Worm (Caenorhabditis elegans) whole organism, young adult: ENCODE data around the gene ZK1010.10.

Source experiments
- B0019.2 ChIP-seq: fragments of 200-800 bp; sonication (Bioruptor generic); conservative IDR thresholded peaks from 2 replicates; pipeline ENCODE4 v1.3.6; 2022; ENCODE audit warnings: missing genetic modification reagents, missing genetic modification characterization, missing compliant biosample characterization
- B0035.1 ChIP-seq: sonication (generic microtip); optimal IDR thresholded peaks from 2 replicates; lab custom pipeline; 2016; ENCODE audit warnings: missing genetic modification characterization, mild to moderate bottlenecking, missing compliant biosample characterization, missing genotype, missing genetic modification reagents
- B0261.1 ChIP-seq: sonication (generic microtip); optimal IDR thresholded peaks from 2 replicates; lab custom pipeline; 2016; ENCODE audit warnings: mild to moderate bottlenecking, missing genetic modification characterization, moderate library complexity, missing compliant biosample characterization
- B0336.3 ChIP-seq: fragments of 200-800 bp; sonication (Bioruptor generic); IDR thresholded peaks from 2 replicates; pipeline ENCODE4 v1.3.6; 2022; ENCODE audit warnings: missing genetic modification characterization, missing compliant biosample characterization
- C06A6.2 ChIP-seq: fragments of 200-800 bp; sonication (Bioruptor generic); conservative IDR thresholded peaks from 2 replicates; pipeline ENCODE4 v1.3.6; 2022; ENCODE audit warnings: missing genetic modification characterization, missing compliant biosample characterization
- F22D6.2 ChIP-seq: sonication (generic microtip); optimal IDR thresholded peaks from 2 replicates; lab custom pipeline; 2016; ENCODE audit warnings: mild to moderate bottlenecking, missing genetic modification characterization, missing compliant biosample characterization
- F23B12.7 ChIP-seq: sonication (generic microtip); optimal IDR thresholded peaks from 2 replicates; lab custom pipeline; 2017; ENCODE audit warnings: missing genetic modification characterization, mild to moderate bottlenecking, missing compliant biosample characterization, antibody characterized with exemption, moderate library complexity; ENCODE audit not compliant: insufficient read depth
- F49E8.2 ChIP-seq: sonication (generic microtip); optimal IDR thresholded peaks from 3 replicates; lab custom pipeline; 2017; ENCODE audit warnings: missing genetic modification characterization, mild to moderate bottlenecking, missing compliant biosample characterization, antibody characterized with exemption, moderate library complexity; ENCODE audit not compliant: insufficient read depth
- F52B5.7 ChIP-seq: sonication (generic microtip); optimal IDR thresholded peaks from 2 replicates; lab custom pipeline; 2016; ENCODE audit warnings: mild to moderate bottlenecking, missing genetic modification characterization, missing compliant biosample characterization
- K11D2.4 ChIP-seq: fragments of 200-800 bp; sonication (Bioruptor generic); IDR thresholded peaks from 2 replicates; pipeline ENCODE4 v1.3.6; 2022; ENCODE audit warnings: missing genetic modification reagents, missing genetic modification characterization, missing compliant biosample characterization
- K12H6.12 ChIP-seq: fragments of 200-800 bp; sonication (Bioruptor generic); optimal IDR thresholded peaks from 2 replicates; lab custom pipeline; 2018; ENCODE audit warnings: mild to moderate bottlenecking, missing genetic modification characterization, missing compliant biosample characterization
- T26A5.8 ChIP-seq: sonication (generic microtip); optimal IDR thresholded peaks from 2 replicates; lab custom pipeline; 2016; ENCODE audit warnings: missing genetic modification characterization, missing compliant biosample characterization
- Y53F4B.3 ChIP-seq: fragments of 200-800 bp; sonication (Bioruptor generic); IDR thresholded peaks from 2 replicates; pipeline ENCODE4 v1.3.6; 2022; ENCODE audit warnings: missing genetic modification reagents, missing genetic modification characterization, missing compliant biosample characterization
- Y53G8AR.9 ChIP-seq: fragments of 200-800 bp; sonication (Bioruptor generic); conservative IDR thresholded peaks from 2 replicates; pipeline ENCODE4 v1.3.6; 2022; ENCODE audit warnings: missing genetic modification reagents, missing genetic modification characterization, missing compliant biosample characterization
- Y56A3A.18 ChIP-seq: fragments of 200-800 bp; sonication (Bioruptor generic); IDR thresholded peaks from 2 replicates; pipeline ENCODE4 v1.3.6; 2022; ENCODE audit warnings: missing genetic modification reagents, missing genetic modification characterization, missing compliant biosample characterization
- akir-1 ChIP-seq: fragments of 200-800 bp; sonication (Bioruptor generic); optimal IDR thresholded peaks from 2 replicates; lab custom pipeline; 2018; ENCODE audit warnings: mild to moderate bottlenecking, missing genetic modification characterization, moderate library complexity, missing compliant biosample characterization
- atf-7 ChIP-seq: sonication (generic microtip); optimal IDR thresholded peaks from 2 replicates; lab custom pipeline; 2017; ENCODE audit warnings: mild to moderate bottlenecking, missing genetic modification characterization, missing compliant biosample characterization
- attf-3 ChIP-seq: fragments of 200-800 bp; sonication (Bioruptor generic); conservative IDR thresholded peaks from 2 replicates; pipeline ENCODE4 v1.3.6; 2022; ENCODE audit warnings: missing genetic modification reagents, missing genetic modification characterization, missing compliant biosample characterization
- cebp-1 ChIP-seq, 2 experiments: fragments of 200-800 bp in 1 of 2; sonication (Bioruptor generic) in 1 of 2; sonication (generic microtip) in 1 of 2; IDR thresholded peaks in 1 of 2; optimal IDR thresholded peaks in 1 of 2; 2 replicates each; pipeline versions ENCODE4 v1.3.6 to Lab custom; 2017 to 2022; ENCODE audit warnings: missing compliant biosample characterization in 2 of 2, missing genetic modification characterization in 2 of 2, mild to moderate bottlenecking in 1 of 2, missing genetic modification reagents in 1 of 2, moderate library complexity in 1 of 2
- cebp-2 ChIP-seq: fragments of 200-800 bp; sonication (Bioruptor generic); IDR thresholded peaks from 2 replicates; pipeline ENCODE4 v1.3.6; 2022; ENCODE audit warnings: missing genetic modification characterization, missing compliant biosample characterization
- dox-1 ChIP-seq: fragments of 200-800 bp; sonication (Bioruptor generic); IDR thresholded peaks from 2 replicates; pipeline ENCODE4 v1.3.6; 2022; ENCODE audit warnings: missing genetic modification reagents, missing genetic modification characterization, missing compliant biosample characterization
- dpl-1 ChIP-seq: fragments of 150-350 bp; optimal IDR thresholded peaks from 2 replicates; lab custom pipeline; 2014; ENCODE audit warnings: missing biosample characterization, missing genetic modification reagents, missing genetic modification characterization
- efl-1 ChIP-seq: fragments of 150-350 bp; optimal IDR thresholded peaks from 2 replicates; lab custom pipeline; 2014; ENCODE audit warnings: missing biosample characterization, missing genetic modification reagents, missing genetic modification characterization
- ets-4 ChIP-seq: fragments of 200-800 bp; sonication (Bioruptor generic); optimal IDR thresholded peaks from 2 replicates; lab custom pipeline; 2018; ENCODE audit warnings: mild to moderate bottlenecking, missing genetic modification characterization, missing compliant biosample characterization
- gei-17 ChIP-seq: fragments of 200-800 bp; sonication (Bioruptor generic); optimal IDR thresholded peaks from 2 replicates; lab custom pipeline; 2018; ENCODE audit warnings: mild to moderate bottlenecking, missing genetic modification characterization, missing compliant biosample characterization
- hlh-12 ChIP-seq: sonication (generic microtip); optimal IDR thresholded peaks from 2 replicates; lab custom pipeline; 2016; ENCODE audit warnings: missing genetic modification characterization, missing compliant biosample characterization
- hlh-26 ChIP-seq: fragments of 200-800 bp; sonication (Bioruptor generic); conservative IDR thresholded peaks from 2 replicates; pipeline ENCODE4 v1.3.6; 2022; ENCODE audit warnings: missing genetic modification reagents, missing genetic modification characterization, missing compliant biosample characterization
- hsf-1 ChIP-seq: fragments of 200-800 bp; sonication (Bioruptor generic); IDR thresholded peaks from 2 replicates; pipeline ENCODE4 v1.3.6; 2022; ENCODE audit warnings: missing genetic modification reagents, missing genetic modification characterization, missing compliant biosample characterization
- lin-26 ChIP-seq: fragments of 200-800 bp; sonication (Bioruptor generic); IDR thresholded peaks from 2 replicates; pipeline ENCODE4 v1.3.6; 2022; ENCODE audit warnings: missing genetic modification reagents, missing genetic modification characterization, missing compliant biosample characterization
- lin-54 ChIP-seq: fragments of 200-800 bp; sonication (Bioruptor generic); optimal IDR thresholded peaks from 2 replicates; lab custom pipeline; 2018; ENCODE audit warnings: mild to moderate bottlenecking, missing genetic modification characterization, missing compliant biosample characterization
- lir-1 ChIP-seq: fragments of 200-800 bp; sonication (Bioruptor generic); conservative IDR thresholded peaks from 2 replicates; pipeline ENCODE4 v1.3.6; 2022; ENCODE audit warnings: missing genetic modification reagents, missing genetic modification characterization, missing compliant biosample characterization
- madf-10 ChIP-seq: sonication (generic microtip); optimal IDR thresholded peaks from 2 replicates; lab custom pipeline; 2016; ENCODE audit warnings: mild to moderate bottlenecking, missing genetic modification characterization, missing compliant biosample characterization
- madf-3 ChIP-seq: fragments of 200-800 bp; sonication (Bioruptor generic); IDR thresholded peaks from 2 replicates; pipeline ENCODE4 v1.3.6; 2022; ENCODE audit warnings: missing genetic modification reagents, missing genetic modification characterization, missing compliant biosample characterization
- madf-8 ChIP-seq: fragments of 200-800 bp; sonication (Bioruptor generic); conservative IDR thresholded peaks from 2 replicates; pipeline ENCODE4 v1.3.6; 2022; ENCODE audit warnings: missing genetic modification reagents, missing genetic modification characterization, missing compliant biosample characterization
- mel-28 ChIP-seq: sonication (generic microtip); optimal IDR thresholded peaks from 2 replicates; lab custom pipeline; 2016; ENCODE audit warnings: borderline replicate concordance, mild to moderate bottlenecking, missing genetic modification characterization, missing compliant biosample characterization
- mxl-1 ChIP-seq: sonication (generic microtip); optimal IDR thresholded peaks from 2 replicates; lab custom pipeline; 2016; ENCODE audit warnings: missing genetic modification characterization, missing compliant biosample characterization
- nfya-1 ChIP-seq: sonication (generic microtip); optimal IDR thresholded peaks from 2 replicates; lab custom pipeline; 2017; ENCODE audit warnings: antibody characterized with exemption, missing compliant biosample characterization, missing genetic modification characterization, borderline replicate concordance; ENCODE audit not compliant: insufficient read depth
- nfyb-1 ChIP-seq: fragments of 200-800 bp; sonication (Bioruptor generic); IDR thresholded peaks from 2 replicates; pipeline ENCODE4 v1.3.6; 2022; ENCODE audit warnings: missing genetic modification reagents, missing genetic modification characterization, missing compliant biosample characterization
- nhr-120 ChIP-seq: fragments of 200-800 bp; sonication (Bioruptor generic); IDR thresholded peaks from 2 replicates; pipeline ENCODE4 v1.3.6; 2022; ENCODE audit warnings: missing genetic modification characterization, missing compliant biosample characterization
- nhr-27 ChIP-seq: fragments of 200-800 bp; sonication (Bioruptor generic); optimal IDR thresholded peaks from 2 replicates; lab custom pipeline; 2018; ENCODE audit warnings: mild to moderate bottlenecking, missing genetic modification characterization, moderate library complexity, missing compliant biosample characterization
- nhr-80 ChIP-seq: sonication (generic microtip); optimal IDR thresholded peaks from 2 replicates; lab custom pipeline; 2016; ENCODE audit warnings: missing genetic modification characterization, missing compliant biosample characterization
- pbrm-1 ChIP-seq: fragments of 200-800 bp; sonication (Bioruptor generic); IDR thresholded peaks from 2 replicates; pipeline ENCODE4 v1.3.6; 2022; ENCODE audit warnings: missing genetic modification reagents, missing genetic modification characterization, missing compliant biosample characterization
- repo-1 ChIP-seq: sonication (generic microtip); optimal IDR thresholded peaks from 2 replicates; lab custom pipeline; 2017; ENCODE audit warnings: mild to moderate bottlenecking, missing genetic modification characterization, missing compliant biosample characterization
- sdz-38 ChIP-seq: sonication (generic microtip); optimal IDR thresholded peaks from 2 replicates; lab custom pipeline; 2016; ENCODE audit warnings: missing genotype, missing genetic modification characterization, missing compliant biosample characterization
- snpc-1.1 ChIP-seq: sonication (generic microtip); optimal IDR thresholded peaks from 2 replicates; lab custom pipeline; 2017; ENCODE audit warnings: missing genetic modification characterization, mild to moderate bottlenecking, missing compliant biosample characterization, antibody characterized with exemption, moderate library complexity, missing genotype, missing genetic modification reagents; ENCODE audit not compliant: insufficient read depth
- snpc-1.3 ChIP-seq: sonication (generic microtip); optimal IDR thresholded peaks from 2 replicates; lab custom pipeline; 2017; ENCODE audit warnings: missing genetic modification characterization, mild to moderate bottlenecking, missing compliant biosample characterization, antibody characterized with exemption, moderate library complexity, missing genotype, missing genetic modification reagents; ENCODE audit not compliant: insufficient read depth
- unc-62 ChIP-seq: fragments of 150-350 bp; optimal IDR thresholded peaks from 2 replicates; lab custom pipeline; 2014; ENCODE audit warnings: missing biosample characterization, missing genetic modification reagents, missing genetic modification characterization
- zfh-2 ChIP-seq: fragments of 200-800 bp; sonication (Bioruptor generic); conservative IDR thresholded peaks from 2 replicates; pipeline ENCODE4 v1.3.6; 2022; ENCODE audit warnings: missing genetic modification reagents, missing genetic modification characterization, missing compliant biosample characterization
- ztf-28 ChIP-seq: fragments of 200-800 bp; sonication (Bioruptor generic); IDR thresholded peaks from 2 replicates; pipeline ENCODE4 v1.3.6; 2022; ENCODE audit warnings: missing genetic modification reagents, missing genetic modification characterization, missing compliant biosample characterization

The ZK1010.10 gene

DNA sequence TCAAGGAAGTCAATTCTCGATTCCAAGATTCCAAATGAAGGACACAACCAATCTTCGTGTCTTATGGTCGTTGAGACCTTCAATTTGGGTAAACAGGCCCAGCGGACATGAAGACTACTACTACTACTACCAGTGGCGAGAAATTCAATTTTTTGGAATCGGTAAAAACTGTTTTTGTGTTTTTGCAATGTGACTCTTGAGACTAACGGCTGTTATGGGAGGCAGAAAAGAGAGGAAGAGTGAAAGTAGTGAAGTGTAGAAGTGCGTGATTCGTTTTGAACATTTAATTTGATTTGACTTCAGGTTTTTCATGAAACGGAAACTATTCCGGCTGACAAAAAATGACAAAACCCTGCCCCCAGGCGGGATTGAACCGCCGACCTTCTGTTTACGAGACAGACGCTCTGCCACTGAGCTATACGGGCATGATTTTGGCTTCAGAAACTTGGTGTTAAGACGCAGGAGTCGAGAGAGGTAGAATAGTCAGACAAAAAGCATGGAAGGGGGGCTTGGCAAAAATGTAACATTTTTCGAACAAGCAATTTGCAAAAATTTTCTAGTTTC lies 13.7 kb downstream of the ZK1010.10 start (continued):
- peak; percentile 33; the same call in 1 of the 2 replicates for TF ChIP-seq attf-3
- TF ChIP-seq cebp-1 (GFP tag; IDR thresholded peaks at IDR 0.05; lab: Robert Waterston, UW), result no peak
- peak; percentile 66 for TF ChIP-seq cebp-1 (tag; optimal IDR thresholded peaks at IDR 0.05; lab: Kevin White, UChicago)
- TF ChIP-seq lin-26 (GFP tag; lab: Robert Waterston, UW), result peak; percentile 93
- no peak for TF ChIP-seq F49E8.2 (tag; lab: Kevin White, UChicago)
- peak; percentile 27 for TF ChIP-seq lin-54 (GFP tag; lab: Kevin White, UChicago)
- TF ChIP-seq F22D6.2, result no peak
- TF ChIP-seq ets-4, result no peak
- TF ChIP-seq Y56A3A.18 (GFP tag; lab: Robert Waterston, UW), result no peak
- no peak for TF ChIP-seq madf-3 (GFP tag; lab: Robert Waterston, UW)
- peak; percentile 44 for TF ChIP-seq madf-10 (tag; lab: Kevin White, UChicago)
- TF ChIP-seq B0019.2, result no peak
- peak; percentile 6 for TF ChIP-seq snpc-1.1
- no peak for TF ChIP-seq T26A5.8 (tag; lab: Kevin White, UChicago)
- no peak for TF ChIP-seq efl-1 (GFP tag; lab: Kevin White, UChicago)
- peak; percentile 74 for TF ChIP-seq dox-1 (GFP tag; lab: Robert Waterston, UW)
- no peak for TF ChIP-seq hlh-12 (tag; lab: Kevin White, UChicago)
- TF ChIP-seq cebp-2 (GFP tag; lab: Robert Waterston, UW), result no peak
- peak; percentile 66 for TF ChIP-seq repo-1
- 0 out of 2 replicates have a peak, but pooled peaks have one; percentile 29 for TF ChIP-seq ztf-28 (GFP tag; lab: Robert Waterston, UW)
- TF ChIP-seq C06A6.2 (GFP tag; lab: Robert Waterston, UW), result peak; percentile 30; the same call in 1 of the 2 replicates
- no peak for TF ChIP-seq hsf-1 (GFP tag; lab: Robert Waterston, UW)
- TF ChIP-seq snpc-1.3 (tag; lab: Kevin White, UChicago), result peak; percentile 25
- TF ChIP-seq pbrm-1 (GFP tag; lab: Robert Waterston, UW), result peak; percentile 56; the same call in 1 of the 2 replicates
- no peak for TF ChIP-seq dpl-1 (GFP tag; lab: Kevin White, UChicago)
- no peak for TF ChIP-seq F52B5.7 (tag; lab: Kevin White, UChicago)
- TF ChIP-seq madf-8 (GFP tag; lab: Robert Waterston, UW), result no peak
- TF ChIP-seq nfyb-1, result peak; percentile 78; the same call in 1 of the 2 replicates
- no peak for TF ChIP-seq nfya-1
- TF ChIP-seq Y53F4B.3, result no peak
- no peak for TF ChIP-seq nhr-120 (GFP tag; lab: Robert Waterston, UW)
- no peak for TF ChIP-seq akir-1 (GFP tag; lab: Kevin White, UChicago)
- TF ChIP-seq zfh-2 (GFP tag; lab: Robert Waterston, UW), result no peak
- TF ChIP-seq atf-7 (tag; lab: Kevin White, UChicago), result peak; percentile 1
- TF ChIP-seq Y53G8AR.9 (GFP tag; lab: Robert Waterston, UW), result 0 out of 2 replicates have a peak, but pooled peaks have one; percentile 28

DNA sequence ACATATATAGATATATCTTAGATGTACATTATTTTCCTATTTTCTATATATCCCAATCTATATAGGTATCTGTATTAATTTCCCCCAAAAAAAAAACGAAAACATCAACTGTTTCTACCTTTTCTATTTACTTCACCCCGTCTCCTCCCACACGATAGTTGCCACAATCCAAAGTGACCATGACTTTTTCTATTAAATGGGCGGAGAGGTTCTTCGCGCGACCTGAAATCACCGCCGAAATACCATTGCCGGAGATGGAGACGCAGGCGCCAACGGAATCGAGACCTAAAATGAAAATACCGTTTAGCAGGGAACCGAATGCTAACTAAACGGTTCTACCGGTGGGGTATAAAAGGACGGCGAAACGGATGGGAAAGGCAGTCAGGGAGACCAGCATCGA lies 16.4 kb downstream of the ZK1010.10 start, which contains the start of gene col-98:
col-98 (plus strand) TSS at position 390 of the 400 bp plus-strand sequence.
- TF ChIP-seq K11D2.4 (GFP tag; lab: Robert Waterston, UW) (no peak), sdz-38 (tag; lab: Kevin White, UChicago) (no peak), F23B12.7 (tag; lab: Kevin White, UChicago) (no peak), lir-1 (GFP tag; lab: Robert Waterston, UW) (no peak), mel-28 (tag; lab: Kevin White, UChicago) (no peak), B0261.1 (tag; lab: Kevin White, UChicago) (no peak), B0336.3 (GFP tag; lab: Robert Waterston, UW) (no peak), K12H6.12 (tag; lab: Kevin White, UChicago) (no peak), nhr-27 (no peak), nhr-80 (tag; lab: Kevin White, UChicago) (no peak), mxl-1 (no peak), B0035.1 (tag; lab: Kevin White, UChicago) (no peak), gei-17 (no peak), hlh-26 (GFP tag; lab: Robert Waterston, UW) (no peak), unc-62 (no peak)
- TF ChIP-seq, all 124 proteins: peak for 0
